Worm (Caenorhabditis elegans): ENCODE results near the gene tor-1.

DNA sequence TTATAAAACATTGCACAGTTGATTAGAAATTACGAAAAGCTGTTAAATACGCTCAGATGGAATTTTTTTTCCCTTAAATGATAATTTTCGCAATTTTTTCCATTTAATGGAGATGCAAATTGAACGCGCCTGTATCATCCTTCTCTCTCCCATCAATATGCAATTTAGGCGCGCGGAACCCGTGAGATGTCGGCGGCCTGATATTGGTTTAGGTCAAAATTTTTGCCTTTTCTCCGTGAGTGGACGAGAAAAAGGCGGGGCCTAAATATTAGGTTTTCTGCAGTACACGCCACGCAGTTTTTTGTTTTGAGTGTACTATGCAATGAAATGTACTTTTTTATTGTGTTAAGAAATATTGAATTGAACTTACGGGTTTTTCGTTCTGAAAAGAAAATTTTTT is 4.3 kb upstream of the tor-1 start:
- TF ChIP-seq fkh-10 (GFP tag; optimal IDR thresholded peaks at IDR 0.05) (no peak), ama-1 (optimal IDR thresholded peaks at IDR 0.05) (no peak), sox-2 (GFP tag; IDR thresholded peaks at IDR 0.05) (no peak), dve-1 (tag; optimal IDR thresholded peaks at IDR 0.05) (no peak), pqm-1 (tag; optimal IDR thresholded peaks at IDR 0.05) (no peak), lin-11 (tag; optimal IDR thresholded peaks at IDR 0.05) (no peak), ceh-6 (GFP tag; optimal IDR thresholded peaks at IDR 0.05) (no peak), nfya-1 (tag; optimal IDR thresholded peaks at IDR 0.05) (no peak), ceh-45 (GFP tag; IDR thresholded peaks at IDR 0.05) (no peak)

All from whole organism, late embryonic.